Fruit fly (Drosophila melanogaster) Kc167 (cell line): ENCODE data around the gene Shc.

Experiments
- Myc ChIP-seq: fragments of >200 bp; optimal IDR thresholded peaks from 2 replicates; lab custom pipeline; 2017; ENCODE audit warnings: missing external identifiers
- insv ChIP-seq: fragments of >200 bp; optimal IDR thresholded peaks from 3 replicates; lab custom pipeline; 2018; ENCODE audit warnings: missing external identifiers
- psq ChIP-seq: fragments of >200 bp; optimal IDR thresholded peaks from 2 replicates; lab custom pipeline; 2017; ENCODE audit warnings: missing external identifiers
- ttk ChIP-seq: sonication (Bioruptor generic); optimal IDR thresholded peaks from 2 replicates; lab custom pipeline; 2017; ENCODE audit warnings: missing external identifiers

- no peak for TF ChIP-seq insv
- TF ChIP-seq Myc, result no peak
- no peak for TF ChIP-seq ttk (lab: Kevin White, UChicago)
- TF ChIP-seq psq (lab: Kevin White, UChicago), result no peak
Observed at dm6 chr3L:9456389-9456788, 29.6 kb downstream of the Shc start.
